Worm (Caenorhabditis elegans) whole organism, young adult: ENCODE data around the gene let-716.

Experiments
- B0035.1 ChIP-seq: sonication (generic microtip); optimal IDR thresholded peaks from 2 replicates; lab custom pipeline; 2016; ENCODE audit warnings: missing genetic modification characterization, mild to moderate bottlenecking, missing compliant biosample characterization, missing genotype, missing genetic modification reagents
- F22D6.2 ChIP-seq: sonication (generic microtip); optimal IDR thresholded peaks from 2 replicates; lab custom pipeline; 2016; ENCODE audit warnings: mild to moderate bottlenecking, missing genetic modification characterization, missing compliant biosample characterization
- F39B2.1 ChIP-seq: fragments of 200-800 bp; sonication (Bioruptor generic); IDR thresholded peaks from 2 replicates; pipeline ENCODE4 v1.3.6; 2022; ENCODE audit warnings: missing genetic modification reagents, missing genetic modification characterization, missing compliant biosample characterization
- F57A8.1 ChIP-seq: fragments of 200-800 bp; sonication (Bioruptor generic); optimal IDR thresholded peaks from 2 replicates; lab custom pipeline; 2018; ENCODE audit warnings: mild to moderate bottlenecking, missing genetic modification characterization, moderate library complexity, missing compliant biosample characterization
- Y53G8AR.9 ChIP-seq: fragments of 200-800 bp; sonication (Bioruptor generic); conservative IDR thresholded peaks from 2 replicates; pipeline ENCODE4 v1.3.6; 2022; ENCODE audit warnings: missing genetic modification reagents, missing genetic modification characterization, missing compliant biosample characterization
- ZK185.1 ChIP-seq: sonication (generic microtip); optimal IDR thresholded peaks from 2 replicates; lab custom pipeline; 2016; ENCODE audit warnings: mild to moderate bottlenecking, missing genetic modification characterization, missing compliant biosample characterization; ENCODE audit not compliant: poor library complexity, severe bottlenecking
- atf-7 ChIP-seq: sonication (generic microtip); optimal IDR thresholded peaks from 2 replicates; lab custom pipeline; 2017; ENCODE audit warnings: mild to moderate bottlenecking, missing genetic modification characterization, missing compliant biosample characterization
- attf-6 ChIP-seq: fragments of 200-800 bp; sonication (Bioruptor generic); IDR thresholded peaks from 2 replicates; pipeline ENCODE4 v1.3.6; 2022; ENCODE audit warnings: missing genetic modification reagents, missing genetic modification characterization, missing compliant biosample characterization
- ccch-3 ChIP-seq: fragments of 200-800 bp; sonication (Bioruptor generic); optimal IDR thresholded peaks from 2 replicates; lab custom pipeline; 2018; ENCODE audit warnings: mild to moderate bottlenecking, missing genetic modification characterization, missing compliant biosample characterization
- ceh-27 ChIP-seq: fragments of 200-800 bp; sonication (Bioruptor generic); optimal IDR thresholded peaks from 2 replicates; lab custom pipeline; 2018; ENCODE audit warnings: mild to moderate bottlenecking, missing genetic modification characterization, moderate library complexity, missing compliant biosample characterization
- ceh-91 ChIP-seq: fragments of 200-800 bp; sonication (Bioruptor generic); IDR thresholded peaks from 2 replicates; pipeline ENCODE4 v1.3.6; 2022; ENCODE audit warnings: missing genetic modification reagents, missing genetic modification characterization, missing compliant biosample characterization
- chd-7 ChIP-seq: sonication (generic microtip); optimal IDR thresholded peaks from 2 replicates; lab custom pipeline; 2016; ENCODE audit warnings: mild to moderate bottlenecking, missing genetic modification characterization, moderate library complexity, missing compliant biosample characterization
- dox-1 ChIP-seq: fragments of 200-800 bp; sonication (Bioruptor generic); IDR thresholded peaks from 2 replicates; pipeline ENCODE4 v1.3.6; 2022; ENCODE audit warnings: missing genetic modification reagents, missing genetic modification characterization, missing compliant biosample characterization
- egl-44 ChIP-seq: fragments of 200-800 bp; sonication (Bioruptor generic); IDR thresholded peaks from 2 replicates; pipeline ENCODE4 v1.3.6; 2022; ENCODE audit warnings: missing genetic modification reagents, missing genetic modification characterization, missing compliant biosample characterization
- egrh-3 ChIP-seq: fragments of 200-800 bp; sonication (Bioruptor generic); IDR thresholded peaks from 2 replicates; pipeline ENCODE4 v1.3.6; 2022; ENCODE audit warnings: missing genetic modification reagents, missing genetic modification characterization, missing compliant biosample characterization
- ets-4 ChIP-seq: fragments of 200-800 bp; sonication (Bioruptor generic); optimal IDR thresholded peaks from 2 replicates; lab custom pipeline; 2018; ENCODE audit warnings: mild to moderate bottlenecking, missing genetic modification characterization, missing compliant biosample characterization
- lag-1 ChIP-seq: fragments of 200-800 bp; sonication (Bioruptor generic); IDR thresholded peaks from 2 replicates; pipeline ENCODE4 v1.3.6; 2022; ENCODE audit warnings: missing genetic modification reagents, missing genetic modification characterization, missing compliant biosample characterization
- let-607 ChIP-seq, 2 experiments: fragments of 200-800 bp in 1 of 2; sonication (Bioruptor generic) in 1 of 2; sonication (generic microtip) in 1 of 2; optimal IDR thresholded peaks; 2 replicates each; lab custom pipeline; 2016 to 2018; ENCODE audit warnings: mild to moderate bottlenecking in 2 of 2, missing compliant biosample characterization in 2 of 2, missing genetic modification characterization in 2 of 2, moderate library complexity in 2 of 2, missing genotype in 1 of 2
- lsl-1 ChIP-seq: fragments of 200-800 bp; sonication (Bioruptor generic); optimal IDR thresholded peaks from 2 replicates; lab custom pipeline; 2018; ENCODE audit warnings: mild to moderate bottlenecking, missing genetic modification characterization, moderate library complexity, missing compliant biosample characterization
- lsy-27 ChIP-seq: sonication (generic microtip); optimal IDR thresholded peaks from 2 replicates; lab custom pipeline; 2017; ENCODE audit warnings: missing genetic modification characterization, mild to moderate bottlenecking, missing compliant biosample characterization, antibody characterized with exemption, missing genotype, borderline replicate concordance; ENCODE audit not compliant: insufficient read depth
- madf-10 ChIP-seq: sonication (generic microtip); optimal IDR thresholded peaks from 2 replicates; lab custom pipeline; 2016; ENCODE audit warnings: mild to moderate bottlenecking, missing genetic modification characterization, missing compliant biosample characterization
- madf-8 ChIP-seq: fragments of 200-800 bp; sonication (Bioruptor generic); conservative IDR thresholded peaks from 2 replicates; pipeline ENCODE4 v1.3.6; 2022; ENCODE audit warnings: missing genetic modification reagents, missing genetic modification characterization, missing compliant biosample characterization
- pbrm-1 ChIP-seq: fragments of 200-800 bp; sonication (Bioruptor generic); IDR thresholded peaks from 2 replicates; pipeline ENCODE4 v1.3.6; 2022; ENCODE audit warnings: missing genetic modification reagents, missing genetic modification characterization, missing compliant biosample characterization
- rpc-1 ChIP-seq, 2 experiments: fragments of 150-350 bp in 1 of 2; sonication (generic microtip) in 1 of 2; optimal IDR thresholded peaks; 2 replicates each; lab custom pipeline; 2014 to 2018; ENCODE audit warnings: missing biosample characterization in 1 of 2, missing genetic modification characterization in 1 of 2, missing genetic modification reagents in 1 of 2, missing genotype in 1 of 2
- snpc-3.4 ChIP-seq: sonication (generic microtip); optimal IDR thresholded peaks from 2 replicates; lab custom pipeline; 2017; ENCODE audit warnings: missing genetic modification characterization, mild to moderate bottlenecking, missing compliant biosample characterization, antibody characterized with exemption, moderate library complexity, missing genotype, missing genetic modification reagents
- tlf-1 ChIP-seq: fragments of 200-800 bp; sonication (Bioruptor generic); optimal IDR thresholded peaks from 2 replicates; lab custom pipeline; 2018; ENCODE audit warnings: mild to moderate bottlenecking, missing genetic modification characterization, missing compliant biosample characterization
- zfh-2 ChIP-seq: fragments of 200-800 bp; sonication (Bioruptor generic); conservative IDR thresholded peaks from 2 replicates; pipeline ENCODE4 v1.3.6; 2022; ENCODE audit warnings: missing genetic modification reagents, missing genetic modification characterization, missing compliant biosample characterization
- ztf-18 ChIP-seq: sonication (generic microtip); optimal IDR thresholded peaks from 2 replicates; lab custom pipeline; 2016; ENCODE audit warnings: missing genotype, mild to moderate bottlenecking, missing genetic modification characterization, missing compliant biosample characterization
- ztf-25 ChIP-seq: fragments of 200-800 bp; sonication (Bioruptor generic); IDR thresholded peaks from 2 replicates; pipeline ENCODE4 v1.3.6; 2022; ENCODE audit warnings: missing genetic modification reagents, missing genetic modification characterization, missing compliant biosample characterization
- ztf-26 ChIP-seq: sonication (generic microtip); optimal IDR thresholded peaks from 2 replicates; lab custom pipeline; 2017; ENCODE audit warnings: missing genetic modification characterization, missing compliant biosample characterization
- ztf-3 ChIP-seq: fragments of 200-800 bp; sonication (Bioruptor generic); optimal IDR thresholded peaks from 2 replicates; lab custom pipeline; 2018; ENCODE audit warnings: mild to moderate bottlenecking, missing genetic modification characterization, missing compliant biosample characterization

The let-716 gene

ce11 chrIII:6350424-6350823 is 32.9 kb upstream of the let-716 start:
- no peak for TF ChIP-seq ztf-3 (GFP tag; lab: Kevin White, UChicago)
- TF ChIP-seq madf-10 (tag; lab: Kevin White, UChicago) = no peak
- no peak for TF ChIP-seq ceh-91
- no peak for TF ChIP-seq lag-1 (GFP tag; lab: Robert Waterston, UW)

- TF ChIP-seq zfh-2 (GFP tag; lab: Robert Waterston, UW) = 0 out of 2 replicates have a peak, but pooled peaks have one; percentile 19
- no peak for TF ChIP-seq ztf-18 (tag; lab: Kevin White, UChicago)
- TF ChIP-seq, all 124 proteins: peak for 1
These were observed 31.9 kb upstream of the let-716 start for ce11 chrIII:6351438-6351837.

- TF ChIP-seq atf-7 (tag; lab: Kevin White, UChicago) (peak; percentile 6), F22D6.2 (tag; lab: Kevin White, UChicago) (no peak), ztf-26 (tag; lab: Kevin White, UChicago) (no peak), tlf-1 (GFP tag; lab: Kevin White, UChicago) (no peak), chd-7 (tag; lab: Kevin White, UChicago) (peak; percentile 29), pbrm-1 (GFP tag; lab: Robert Waterston, UW) (no peak), ZK185.1 (tag; lab: Kevin White, UChicago) (no peak)
- TF ChIP-seq, all 124 proteins: peak for 2
These were observed 30.9 kb upstream of the let-716 start for ce11 chrIII:6352459-6352858.

- TF ChIP-seq dox-1 (GFP tag; lab: Robert Waterston, UW) = no peak
- TF ChIP-seq ets-4 (GFP tag; lab: Kevin White, UChicago) = no peak
These were observed 30.3 kb upstream of the let-716 start, which contains the start of gene akap-1 for ce11 chrIII:6353084-6353483. Gene akap-1 (plus strand): TSS chrIII:6353384.

ce11 chrIII:6355359-6355758 is 28.0 kb upstream of the let-716 start:
- no peak for TF ChIP-seq madf-8 (GFP tag; lab: Robert Waterston, UW)
- TF ChIP-seq rpc-1 (optimal IDR thresholded peaks at IDR 0.05; lab: Kevin White, UChicago) = no peak
- no peak for TF ChIP-seq rpc-1 (tag; optimal IDR thresholded peaks at IDR 0.05; lab: Kevin White, UChicago)
- TF ChIP-seq lsy-27 (tag; lab: Kevin White, UChicago) = no peak
- TF ChIP-seq egl-44 (GFP tag; lab: Robert Waterston, UW) = no peak
- TF ChIP-seq chd-7 (tag; lab: Kevin White, UChicago) = no peak
- no peak for TF ChIP-seq attf-6 (GFP tag; lab: Robert Waterston, UW)
- no peak for TF ChIP-seq snpc-3.4 (tag; lab: Kevin White, UChicago)
- no peak for TF ChIP-seq ztf-25 (GFP tag; lab: Robert Waterston, UW)
- TF ChIP-seq Y53G8AR.9 (GFP tag; lab: Robert Waterston, UW) = no peak
- no peak for TF ChIP-seq F39B2.1 (GFP tag; lab: Robert Waterston, UW)
- TF ChIP-seq egrh-3 = no peak
- TF ChIP-seq ceh-91 = no peak
- TF ChIP-seq let-607 (tag; optimal IDR thresholded peaks at IDR 0.05; lab: Kevin White, UChicago) = no peak
- TF ChIP-seq B0035.1 (tag; lab: Kevin White, UChicago) = no peak
- TF ChIP-seq F57A8.1 (GFP tag; lab: Kevin White, UChicago) = no peak
- no peak for TF ChIP-seq lsl-1 (GFP tag; lab: Kevin White, UChicago)
- no peak for TF ChIP-seq ceh-27 (GFP tag; lab: Kevin White, UChicago)
- TF ChIP-seq ztf-3 (GFP tag; lab: Kevin White, UChicago) = no peak
- no peak for TF ChIP-seq ccch-3 (GFP tag; lab: Kevin White, UChicago)
